Worm (Caenorhabditis elegans): ENCODE measurements around the gene nstp-7.

Gene nstp-7

ce11 chrV:609671-610070 is 28.0 kb downstream of the nstp-7 start, which contains the start of gene srlf-36:
Gene srlf-36, minus strand, starts transcription at chrV:609771.
- TF ChIP-seq lim-6 (tag; optimal IDR thresholded peaks at IDR 0.05) (no peak), C08G9.2 (tag; optimal IDR thresholded peaks at IDR 0.05) (no peak), zip-5 (tag; optimal IDR thresholded peaks at IDR 0.05) (no peak), unc-42 (tag; optimal IDR thresholded peaks at IDR 0.05) (no peak), unc-3 (GFP tag; conservative IDR thresholded peaks at IDR 0.05) (no peak), unc-3 (tag; optimal IDR thresholded peaks at IDR 0.05) (no peak), sox-2 (GFP tag; IDR thresholded peaks at IDR 0.05) (no peak), hlh-15 (tag; optimal IDR thresholded peaks at IDR 0.05) (no peak), che-1 (tag; optimal IDR thresholded peaks at IDR 0.05) (no peak), gmeb-2 (tag; optimal IDR thresholded peaks at IDR 0.05) (no peak), pqm-1 (tag; optimal IDR thresholded peaks at IDR 0.05) (no peak), tbx-7 (tag; optimal IDR thresholded peaks at IDR 0.05) (no peak), elt-2 (tag; optimal IDR thresholded peaks at IDR 0.05) (no peak), pha-4 (tag; optimal IDR thresholded peaks at IDR 0.05) (no peak), ref-2 (tag; optimal IDR thresholded peaks at IDR 0.05) (no peak), ceh-30 (tag; optimal IDR thresholded peaks at IDR 0.05) (no peak), unc-86 (tag; optimal IDR thresholded peaks at IDR 0.05) (no peak)

DNA sequence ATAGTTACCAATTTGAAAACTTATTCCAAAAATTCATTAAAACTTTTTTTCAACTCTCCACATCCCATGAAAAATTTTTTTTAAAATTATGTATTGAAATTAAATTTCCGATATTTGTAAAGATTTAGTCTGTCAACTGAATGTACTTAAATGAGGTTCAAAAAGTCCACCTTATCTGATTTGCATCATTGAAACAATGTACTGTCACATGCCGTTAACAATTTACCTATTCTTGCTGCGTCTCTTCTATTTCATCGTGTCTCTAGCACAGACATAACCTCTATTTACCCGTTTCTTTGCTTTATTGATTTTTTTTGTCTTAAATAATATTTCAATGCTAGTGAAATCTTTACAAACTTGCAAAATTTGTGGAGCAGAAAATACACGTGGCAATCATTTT is 28.5 kb downstream of the nstp-7 start, which contains the start of gene nhr-90:
Gene nhr-90, plus strand, starts transcription at position 296 of the 400 bp plus-strand sequence.
- TF ChIP-seq fkh-10 (GFP tag; optimal IDR thresholded peaks at IDR 0.05) (no peak), eyg-1 (tag; optimal IDR thresholded peaks at IDR 0.05) (no peak), ceh-9 (tag; optimal IDR thresholded peaks at IDR 0.05) (no peak), nhr-11 (tag; optimal IDR thresholded peaks at IDR 0.05) (no peak), mec-3 (tag; optimal IDR thresholded peaks at IDR 0.05; ENCODE audit: borderline replicate concordance) (no peak), nhr-232 (tag; optimal IDR thresholded peaks at IDR 0.05) (no peak), ceh-48 (tag; optimal IDR thresholded peaks at IDR 0.05) (no peak), syd-9 (tag; optimal IDR thresholded peaks at IDR 0.05) (no peak), hlh-15 (tag; optimal IDR thresholded peaks at IDR 0.05) (no peak), fkh-6 (tag; optimal IDR thresholded peaks at IDR 0.05) (no peak), pag-3 (tag; optimal IDR thresholded peaks at IDR 0.05; ENCODE audit: borderline replicate concordance) (no peak), elt-2 (tag; optimal IDR thresholded peaks at IDR 0.05) (no peak), ttx-3 (tag; optimal IDR thresholded peaks at IDR 0.05) (no peak), F13H6.1 (tag; optimal IDR thresholded peaks at IDR 0.05) (no peak), nfya-1 (tag; optimal IDR thresholded peaks at IDR 0.05) (no peak), pqm-1 (tag; optimal IDR thresholded peaks at IDR 0.05) (no peak), sox-2 (GFP tag; IDR thresholded peaks at IDR 0.05) (no peak), che-1 (tag; optimal IDR thresholded peaks at IDR 0.05) (no peak)

DNA sequence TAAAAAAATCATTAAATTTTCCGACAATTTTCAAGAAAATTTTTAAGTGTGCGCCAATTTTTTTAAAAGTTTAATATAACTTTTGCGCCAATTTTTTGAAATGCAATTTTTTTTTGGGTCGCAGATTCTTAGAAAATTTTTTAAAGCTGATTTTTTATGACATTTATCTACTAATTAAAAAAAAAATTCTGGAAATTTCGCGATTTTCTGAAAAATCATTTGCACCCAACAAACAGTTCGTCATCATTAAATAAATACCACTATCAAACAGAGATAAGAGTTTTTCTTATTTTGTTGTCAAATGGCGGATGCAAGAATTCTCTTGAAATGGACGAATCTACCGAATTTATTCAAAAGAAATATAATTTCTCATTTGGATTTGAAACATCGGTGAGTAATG is 33.6 kb downstream of the nstp-7 start, which contains the start of gene F48G7.13:
Gene F48G7.13, plus strand, starts transcription at position 301 of the 400 bp plus-strand sequence.
- TF ChIP-seq ceh-19 (GFP tag; optimal IDR thresholded peaks at IDR 0.05) (no peak), ceh-22 (tag; optimal IDR thresholded peaks at IDR 0.05) (no peak), zip-5 (tag; optimal IDR thresholded peaks at IDR 0.05) (no peak), F13H6.1 (tag; optimal IDR thresholded peaks at IDR 0.05) (no peak), sdc-2 (tag; optimal IDR thresholded peaks at IDR 0.05) (no peak), ceh-6 (GFP tag; optimal IDR thresholded peaks at IDR 0.05) (no peak), pha-4 (tag; optimal IDR thresholded peaks at IDR 0.05) (no peak), K09A11.1 (tag; optimal IDR thresholded peaks at IDR 0.05; ENCODE audit: insufficient read depth) (no peak), dve-1 (tag; optimal IDR thresholded peaks at IDR 0.05) (no peak), pros-1 (tag; optimal IDR thresholded peaks at IDR 0.05) (no peak), lim-6 (tag; optimal IDR thresholded peaks at IDR 0.05) (no peak), fkh-6 (tag; optimal IDR thresholded peaks at IDR 0.05) (no peak), sox-2 (GFP tag; IDR thresholded peaks at IDR 0.05) (no peak), pha-2 (tag; optimal IDR thresholded peaks at IDR 0.05) (no peak), ceh-14 (tag; optimal IDR thresholded peaks at IDR 0.05) (no peak), ceh-24 (tag; optimal IDR thresholded peaks at IDR 0.05) (no peak), hlh-6 (tag; optimal IDR thresholded peaks at IDR 0.05) (no peak), lin-11 (tag; optimal IDR thresholded peaks at IDR 0.05) (no peak), hlh-30 (tag; optimal IDR thresholded peaks at IDR 0.05; ENCODE audit: insufficient read depth) (no peak), ceh-45 (GFP tag; IDR thresholded peaks at IDR 0.05) (no peak)
